Worm (Caenorhabditis elegans): Measurements from ENCODE around the gene elt-7.

Gene elt-7

ce11 chrV:4731154-4731961, 39.1 kb upstream of the elt-7 start, which contains the start of gene F39G3.3:
F39G3.3 (plus strand) TSS chrV:4731911.
- TF ChIP-seq ZK185.1 (tag; optimal IDR thresholded peaks at IDR 0.05; ENCODE audit: poor library complexity, severe bottlenecking) (peak; percentile 73), ztf-6 (GFP tag; IDR thresholded peaks at IDR 0.05) (no peak), sdz-38 (tag; optimal IDR thresholded peaks at IDR 0.05) (no peak), somi-1 (GFP tag; optimal IDR thresholded peaks at IDR 0.05) (no peak), C17E4.6 (GFP tag; IDR thresholded peaks at IDR 0.05) (peak; percentile 55; the same call in 1 of the 2 replicates), ceh-40 (GFP tag; IDR thresholded peaks at IDR 0.05) (no peak), bed-1 (GFP tag; IDR thresholded peaks at IDR 0.05) (no peak), egl-18 (GFP tag; IDR thresholded peaks at IDR 0.05) (no peak), madf-6 (GFP tag; IDR thresholded peaks at IDR 0.05) (peak; percentile 97), nhr-120 (GFP tag; IDR thresholded peaks at IDR 0.05) (no peak), lin-40 (tag; optimal IDR thresholded peaks at IDR 0.05) (peak; percentile 35), snpc-4 (GFP tag; optimal IDR thresholded peaks at IDR 0.05) (peak; percentile 21), snpc-4 (tag; optimal IDR thresholded peaks at IDR 0.05) (peak in 3 of 4 experiments; percentile 43 to 64 (median 59)), ztf-28 (GFP tag; IDR thresholded peaks at IDR 0.05) (no peak), rcor-1 (GFP tag; IDR thresholded peaks at IDR 0.05) (no peak), T26A5.8 (tag; optimal IDR thresholded peaks at IDR 0.05) (no peak), egrh-3 (GFP tag; IDR thresholded peaks at IDR 0.05) (no peak), unc-130 (GFP tag; optimal IDR thresholded peaks at IDR 0.05) (peak; percentile 76), cebp-1 (GFP tag; IDR thresholded peaks at IDR 0.05) (no peak), cebp-1 (tag; optimal IDR thresholded peaks at IDR 0.05) (peak; percentile 62), hmg-1.2 (GFP tag; IDR thresholded peaks at IDR 0.05) (peak; percentile 53), ceh-58 (GFP tag; IDR thresholded peaks at IDR 0.05) (no peak), nhr-179 (tag; optimal IDR thresholded peaks at IDR 0.05) (no peak), lag-1 (GFP tag; IDR thresholded peaks at IDR 0.05) (no peak), sptf-2 (GFP tag; optimal IDR thresholded peaks at IDR 0.05) (no peak), attf-5 (GFP tag; optimal IDR thresholded peaks at IDR 0.05) (peak; percentile 38), pha-4 (tag; optimal IDR thresholded peaks at IDR 0.05) (no peak), ceh-79 (tag; optimal IDR thresholded peaks at IDR 0.05) (no peak), Y56A3A.18 (GFP tag; IDR thresholded peaks at IDR 0.05) (no peak), lsl-1 (GFP tag; optimal IDR thresholded peaks at IDR 0.05) (peak; percentile 100), F52B5.7 (tag; optimal IDR thresholded peaks at IDR 0.05) (no peak), Y53F4B.3 (GFP tag; IDR thresholded peaks at IDR 0.05) (no peak), him-1 (tag; optimal IDR thresholded peaks at IDR 0.05) (peak; percentile 71), hmg-20 (GFP tag; IDR thresholded peaks at IDR 0.05) (no peak), Y67H2A.10 (GFP tag; conservative IDR thresholded peaks at IDR 0.05) (no peak), ztf-3 (GFP tag; optimal IDR thresholded peaks at IDR 0.05) (no peak), Y53G8AR.9 (GFP tag; conservative IDR thresholded peaks at IDR 0.05) (no peak), hlh-12 (tag; optimal IDR thresholded peaks at IDR 0.05) (no peak), K12H6.12 (tag; optimal IDR thresholded peaks at IDR 0.05) (no peak), fkh-3 (tag; optimal IDR thresholded peaks at IDR 0.05) (no peak), repo-1 (tag; optimal IDR thresholded peaks at IDR 0.05) (no peak), ztf-18 (tag; optimal IDR thresholded peaks at IDR 0.05) (peak; percentile 72), Y79H2A.3 (GFP tag; conservative IDR thresholded peaks at IDR 0.05) (0 out of 2 replicates have a peak, but pooled peaks have one; percentile 24), zim-3 (tag; optimal IDR thresholded peaks at IDR 0.05) (no peak), F39B2.1 (GFP tag; IDR thresholded peaks at IDR 0.05) (0 out of 2 replicates have a peak, but pooled peaks have one; percentile 17), K11D2.4 (GFP tag; IDR thresholded peaks at IDR 0.05) (no peak), lin-35 (GFP tag; optimal IDR thresholded peaks at IDR 0.05) (peak in 1 of 3 experiments; percentile 38), snpc-1.1 (tag; optimal IDR thresholded peaks at IDR 0.05; ENCODE audit: insufficient read depth) (no peak)
